Fruit fly (Drosophila melanogaster): ENCODE measurements around the gene CG8042.
A peak's percentile ranks its signal among the peaks of the same experiment; 100 is the strongest.

The CG8042 gene

dm6 chr3L:7952978-7953377, 21.8 kb downstream of the CG8042 start:
- TF ChIP-seq Dll (optimal IDR thresholded peaks at IDR 0.05) (no peak), CG8478 (optimal IDR thresholded peaks at IDR 0.05) (no peak), pan (optimal IDR thresholded peaks at IDR 0.05) (no peak), EcR (GFP tag; optimal IDR thresholded peaks at IDR 0.05) (no peak), psq (optimal IDR thresholded peaks at IDR 0.05) (no peak), usp (GFP tag; optimal IDR thresholded peaks at IDR 0.05) (no peak)

DNA sequence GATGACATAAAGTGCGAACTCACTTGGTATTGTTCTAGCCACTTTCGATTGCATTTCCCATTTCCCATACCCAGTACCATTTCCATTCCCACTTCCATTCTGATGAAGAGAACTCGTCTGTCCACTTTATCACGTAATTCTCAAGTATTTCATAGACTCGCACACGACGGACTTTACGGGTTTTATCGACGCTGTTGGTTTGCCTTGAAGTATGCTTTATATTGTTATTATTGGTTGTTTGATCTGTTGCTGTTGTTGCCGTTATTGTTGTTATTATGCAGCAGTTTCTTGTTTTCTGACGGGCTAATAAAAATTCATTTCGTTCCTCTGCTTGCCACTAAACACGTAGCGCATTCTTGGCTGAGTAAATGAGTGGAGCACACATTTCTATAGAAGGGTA, 22.2 kb downstream of the CG8042 start:
- TF ChIP-seq psq (optimal IDR thresholded peaks at IDR 0.05) (no peak), pan (optimal IDR thresholded peaks at IDR 0.05) (no peak)

DNA sequence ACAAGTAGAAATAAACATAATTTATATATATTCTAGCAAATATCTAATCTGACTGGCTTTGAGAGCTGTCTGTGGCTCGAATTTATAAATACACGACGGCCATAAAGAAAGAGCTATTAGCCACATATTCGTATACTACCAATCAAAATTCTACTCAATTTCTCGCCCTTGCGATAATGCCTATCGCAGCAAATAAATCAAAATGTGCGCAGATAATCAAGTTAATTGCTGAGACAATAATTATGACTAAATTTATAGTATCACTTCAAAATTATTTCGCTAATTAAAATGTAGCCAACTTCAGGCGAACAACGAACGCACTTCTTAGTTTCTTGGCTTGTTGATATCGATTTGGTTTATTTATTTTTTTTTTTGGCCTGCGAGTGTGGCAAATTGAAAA, 22.9 kb downstream of the CG8042 start:
- TF ChIP-seq psq (optimal IDR thresholded peaks at IDR 0.05) (no peak), Dll (optimal IDR thresholded peaks at IDR 0.05) (no peak), usp (GFP tag; optimal IDR thresholded peaks at IDR 0.05) (no peak), EcR (GFP tag; optimal IDR thresholded peaks at IDR 0.05) (no peak), pan (optimal IDR thresholded peaks at IDR 0.05) (no peak), CG8478 (optimal IDR thresholded peaks at IDR 0.05) (no peak)

- TF ChIP-seq usp (GFP tag; optimal IDR thresholded peaks at IDR 0.05) (no peak), pan (optimal IDR thresholded peaks at IDR 0.05) (no peak)
Observed at dm6 chr3L:7949778-7950177, 25.0 kb downstream of the CG8042 start.

- TF ChIP-seq EcR (GFP tag; optimal IDR thresholded peaks at IDR 0.05) (no peak), CG8478 (optimal IDR thresholded peaks at IDR 0.05) (peak; percentile 17), usp (GFP tag; optimal IDR thresholded peaks at IDR 0.05) (no peak), Dll (optimal IDR thresholded peaks at IDR 0.05) (no peak)
Observed at dm6 chr3L:7947880-7948286, 26.9 kb downstream of the CG8042 start, which contains the start of gene exex. exex (plus strand) TSS chr3L:7948186.

dm6 chr3L:7946222-7946621, 28.6 kb downstream of the CG8042 start, which contains the start of gene CG43880:
CG43880 (minus strand) TSS chr3L:7946322.
- TF ChIP-seq Dll (optimal IDR thresholded peaks at IDR 0.05) = no peak
- TF ChIP-seq pan (optimal IDR thresholded peaks at IDR 0.05) = no peak
- no peak for TF ChIP-seq CG8478 (optimal IDR thresholded peaks at IDR 0.05)
- TF ChIP-seq usp (GFP tag; optimal IDR thresholded peaks at IDR 0.05) = no peak
- no peak for TF ChIP-seq EcR (GFP tag; optimal IDR thresholded peaks at IDR 0.05)
- no peak for TF ChIP-seq psq (optimal IDR thresholded peaks at IDR 0.05)

- TF ChIP-seq Dll (optimal IDR thresholded peaks at IDR 0.05) = no peak
- no peak for TF ChIP-seq CG8478 (optimal IDR thresholded peaks at IDR 0.05)
- no peak for TF ChIP-seq EcR (GFP tag; optimal IDR thresholded peaks at IDR 0.05)
- TF ChIP-seq psq (optimal IDR thresholded peaks at IDR 0.05) = no peak
- TF ChIP-seq usp (GFP tag; optimal IDR thresholded peaks at IDR 0.05) = no peak
- TF ChIP-seq pan (optimal IDR thresholded peaks at IDR 0.05) = no peak
Observed at dm6 chr3L:7943950-7944349, 30.8 kb downstream of the CG8042 start.

- TF ChIP-seq Dll (optimal IDR thresholded peaks at IDR 0.05) (no peak), CG8478 (optimal IDR thresholded peaks at IDR 0.05) (no peak)
Observed at dm6 chr3L:7943046-7943445, 31.7 kb downstream of the CG8042 start.

- TF ChIP-seq Dll (optimal IDR thresholded peaks at IDR 0.05) = no peak
Observed at dm6 chr3L:7942403-7942952, 32.3 kb downstream of the CG8042 start.

- TF ChIP-seq Dll (optimal IDR thresholded peaks at IDR 0.05) = no peak
- TF ChIP-seq psq (optimal IDR thresholded peaks at IDR 0.05) = no peak
- TF ChIP-seq CG8478 (optimal IDR thresholded peaks at IDR 0.05) = no peak
- TF ChIP-seq pan (optimal IDR thresholded peaks at IDR 0.05) = no peak
- TF ChIP-seq EcR (GFP tag; optimal IDR thresholded peaks at IDR 0.05) = no peak
Observed at dm6 chr3L:7941514-7941913, 33.3 kb downstream of the CG8042 start.

DNA sequence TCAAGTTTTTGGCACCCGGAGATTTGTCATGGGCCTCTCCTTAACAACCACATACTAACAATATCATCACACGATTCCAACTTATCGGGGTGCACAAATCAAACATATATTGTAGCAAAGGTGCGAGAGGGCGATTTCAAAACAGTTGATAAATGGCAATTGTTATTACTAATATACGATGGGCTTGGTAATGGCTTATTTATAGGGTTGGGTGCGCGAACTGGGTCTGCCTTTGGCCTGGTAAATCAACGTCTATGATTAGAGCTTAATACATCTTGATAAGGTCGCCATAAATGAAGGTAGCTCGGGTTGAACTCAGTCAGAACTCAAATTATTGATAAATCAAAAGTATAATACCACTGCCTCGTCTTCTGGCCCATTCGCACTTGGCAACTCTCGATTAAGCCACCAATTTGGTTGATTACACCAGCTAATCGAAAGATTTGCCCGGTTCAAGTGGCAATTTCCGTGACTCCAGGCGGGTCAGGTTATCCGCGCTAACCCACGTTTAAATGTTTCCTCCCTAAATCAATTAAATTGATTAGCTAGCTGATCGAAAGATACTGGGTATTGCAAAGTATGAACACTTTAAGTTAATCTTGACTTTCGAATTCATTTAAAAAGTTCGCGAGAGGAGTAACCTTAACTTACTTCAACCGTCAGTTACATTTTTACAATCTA, 34.1 kb downstream of the CG8042 start:
- no peak for TF ChIP-seq CG8478 (optimal IDR thresholded peaks at IDR 0.05)
- TF ChIP-seq pan (optimal IDR thresholded peaks at IDR 0.05) = no peak
- TF ChIP-seq EcR (GFP tag; optimal IDR thresholded peaks at IDR 0.05) = no peak
- no peak for TF ChIP-seq Dll (optimal IDR thresholded peaks at IDR 0.05)
- TF ChIP-seq usp (GFP tag; optimal IDR thresholded peaks at IDR 0.05) = no peak
- TF ChIP-seq psq (optimal IDR thresholded peaks at IDR 0.05) = no peak

dm6 chr3L:7938638-7939037, 36.2 kb downstream of the CG8042 start:
- TF ChIP-seq usp (GFP tag; optimal IDR thresholded peaks at IDR 0.05) (no peak), CG8478 (optimal IDR thresholded peaks at IDR 0.05) (no peak), Dll (optimal IDR thresholded peaks at IDR 0.05) (no peak), pan (optimal IDR thresholded peaks at IDR 0.05) (no peak), EcR (GFP tag; optimal IDR thresholded peaks at IDR 0.05) (no peak), psq (optimal IDR thresholded peaks at IDR 0.05) (no peak)

dm6 chr3L:7935933-7936494, 38.8 kb downstream of the CG8042 start, which contains the start of the genes syd and Srp9:
syd (minus strand) TSS chr3L:7936120.
Srp9 (plus strand) TSS chr3L:7936373.
- no peak for TF ChIP-seq Dll (optimal IDR thresholded peaks at IDR 0.05)
- TF ChIP-seq EcR (GFP tag; optimal IDR thresholded peaks at IDR 0.05) = no peak
- no peak for TF ChIP-seq pan (optimal IDR thresholded peaks at IDR 0.05)
- no peak for TF ChIP-seq usp (GFP tag; optimal IDR thresholded peaks at IDR 0.05)
- no peak for TF ChIP-seq psq (optimal IDR thresholded peaks at IDR 0.05)
- no peak for TF ChIP-seq CG8478 (optimal IDR thresholded peaks at IDR 0.05)
